3 worm cellular contexts compared by ENCODE assay signal in genomic region chrII:8345613-8346012, ce11.
TF ChIP-seq lines count a peak whose summit lies in the region.

No protein-coding gene starts in this region.

TF ChIP-seq in whole organism, L1 larva, 84 proteins besides CTCF, POLR2A, EP300 and RAD21:
- TF ChIP-seq blmp-1 (tag; optimal IDR thresholded peaks at IDR 0.05; lab: Kevin White, UChicago) (peak; percentile 37), elt-2 (tag; optimal IDR thresholded peaks at IDR 0.05; lab: Kevin White, UChicago) (no peak), ztf-4 (tag; optimal IDR thresholded peaks at IDR 0.05; lab: Kevin White, UChicago) (no peak), efl-1 (optimal IDR thresholded peaks at IDR 0.05; lab: Kevin White, UChicago) (no peak), efl-1 (GFP tag; optimal IDR thresholded peaks at IDR 0.05 in 1 of 2; lab: Kevin White, UChicago) (peak in 1 of 2 experiments; percentile 30), irx-1 (tag; optimal IDR thresholded peaks at IDR 0.05; lab: Kevin White, UChicago) (no peak), tbx-2 (tag; optimal IDR thresholded peaks at IDR 0.05; lab: Kevin White, UChicago) (no peak)
TF ChIP-seq in whole organism, L1 larva: peak in this region for 2.

TF ChIP-seq in whole organism, L2 larva, 48 proteins besides CTCF, POLR2A, EP300 and RAD21:
- TF ChIP-seq sma-9 (GFP tag; optimal IDR thresholded peaks at IDR 0.05; lab: Kevin White, UChicago) = no peak
- TF ChIP-seq sma-9 (tag; optimal IDR thresholded peaks at IDR 0.05; lab: Kevin White, UChicago) = no peak
- peak; percentile 50 for TF ChIP-seq nhr-21 (tag; optimal IDR thresholded peaks at IDR 0.05; lab: Kevin White, UChicago)

TF ChIP-seq in whole organism, L3 larva, 47 proteins besides CTCF, POLR2A, EP300 and RAD21:
- TF ChIP-seq nhr-43 (tag; optimal IDR thresholded peaks at IDR 0.05; lab: Kevin White, UChicago; ENCODE audit: poor library complexity, severe bottlenecking) = peak; percentile 33
- no peak for TF ChIP-seq nhr-28 (tag; optimal IDR thresholded peaks at IDR 0.05; lab: Kevin White, UChicago)
- TF ChIP-seq eor-1 (tag; optimal IDR thresholded peaks at IDR 0.05; lab: Kevin White, UChicago) = no peak
- no peak for TF ChIP-seq aly-2 (tag; optimal IDR thresholded peaks at IDR 0.05; lab: Kevin White, UChicago)

Comparison
In these comparisons a context has a peak if more than half of its experiments do, and no peak if none do; other contexts are left out.
1. Of the 22 proteins assayed by ChIP-seq in both whole organism, L1 larva and whole organism, L2 larva: peak only in whole organism, L1 larva: blmp-1; only in whole organism, L2 larva: none; in both: none; in neither: 21.